Fruit fly (Drosophila melanogaster) whole organism, adult: Measurements from ENCODE around the gene Pgant35A.

Experiments
- CG11617 ChIP-seq: fragments of 200-800 bp; sonication (Bioruptor generic); optimal IDR thresholded peaks from 2 replicates; lab custom pipeline; 2017; ENCODE audit warnings: mild to moderate bottlenecking, missing biosample characterization, missing genetic modification reagents, missing genetic modification characterization
- CG12768 ChIP-seq: fragments of 200-800 bp; sonication (Bioruptor generic); optimal IDR thresholded peaks from 2 replicates; lab custom pipeline; 2017; ENCODE audit warnings: missing biosample characterization, missing genetic modification characterization, mild to moderate bottlenecking, moderate library complexity, missing genetic modification reagents
- CG14711 ChIP-seq: fragments of 200-800 bp; sonication (Bioruptor generic); optimal IDR thresholded peaks from 2 replicates; lab custom pipeline; 2018; ENCODE audit warnings: missing biosample characterization, mild to moderate bottlenecking, missing genetic modification characterization, moderate library complexity
- CG1620 ChIP-seq: fragments of 200-800 bp; sonication (Bioruptor generic); optimal IDR thresholded peaks from 2 replicates; lab custom pipeline; 2016; ENCODE audit warnings: missing biosample characterization, missing genetic modification characterization
- CG33017 ChIP-seq: fragments of 200-800 bp; sonication (Bioruptor generic); optimal IDR thresholded peaks from 2 replicates; lab custom pipeline; 2018; ENCODE audit warnings: missing biosample characterization, mild to moderate bottlenecking, missing genetic modification characterization, moderate library complexity
- CG5204 ChIP-seq: fragments of 200-800 bp; sonication (Bioruptor generic); optimal IDR thresholded peaks from 2 replicates; lab custom pipeline; 2016; ENCODE audit warnings: missing biosample characterization, missing genetic modification characterization
- CG7045 ChIP-seq: fragments of 200-800 bp; sonication (Bioruptor generic); optimal IDR thresholded peaks from 2 replicates; lab custom pipeline; 2017; ENCODE audit warnings: missing biosample characterization, mild to moderate bottlenecking, missing genetic modification characterization
- CG7101 ChIP-seq: fragments of 200-800 bp; sonication (Bioruptor generic); optimal IDR thresholded peaks from 2 replicates; lab custom pipeline; 2018; ENCODE audit warnings: missing biosample characterization, mild to moderate bottlenecking, missing genetic modification characterization, moderate library complexity
- Clk ChIP-seq: fragments of 200-800 bp; sonication (Bioruptor generic); optimal IDR thresholded peaks from 2 replicates; lab custom pipeline; 2017; ENCODE audit warnings: missing biosample characterization, missing genetic modification characterization
- Crg-1 ChIP-seq: fragments of 200-800 bp; sonication (Bioruptor generic); optimal IDR thresholded peaks from 2 replicates; lab custom pipeline; 2016; ENCODE audit warnings: missing biosample characterization, missing genetic modification characterization
- Hr96 ChIP-seq: fragments of 200-800 bp; sonication (Bioruptor generic); optimal IDR thresholded peaks from 2 replicates; lab custom pipeline; 2016; ENCODE audit warnings: missing biosample characterization, missing genetic modification characterization
- Mnt ChIP-seq: fragments of 200-800 bp; sonication (Bioruptor generic); optimal IDR thresholded peaks from 2 replicates; lab custom pipeline; 2016; ENCODE audit warnings: missing biosample characterization, mild to moderate bottlenecking, missing genetic modification characterization
- bab1 ChIP-seq: fragments of 200-800 bp; sonication (Bioruptor generic); optimal IDR thresholded peaks from 3 replicates; lab custom pipeline; 2019; ENCODE audit warnings: missing biosample characterization, mild to moderate bottlenecking, missing genetic modification characterization, moderate library complexity
- cic ChIP-seq: fragments of 200-800 bp; sonication (Bioruptor generic); optimal IDR thresholded peaks from 2 replicates; lab custom pipeline; 2017; ENCODE audit warnings: missing biosample characterization, mild to moderate bottlenecking, missing genetic modification characterization, moderate library complexity
- cnc ChIP-seq, 2 experiments: fragments of >200 bp; optimal IDR thresholded peaks; 2 replicates each; lab custom pipeline; 2017
- kay ChIP-seq: fragments of 200-800 bp; sonication (Bioruptor generic); peaks from one replicate; lab custom pipeline; 2016; ENCODE audit warnings: missing biosample characterization, missing genetic modification characterization, borderline replicate concordance
- ovo ChIP-seq: fragments of 200-800 bp; sonication (Bioruptor generic); optimal IDR thresholded peaks from 2 replicates; lab custom pipeline; 2016; ENCODE audit warnings: missing biosample characterization, missing genetic modification characterization
- pad ChIP-seq: fragments of 200-800 bp; sonication (Bioruptor generic); optimal IDR thresholded peaks from 3 replicates; lab custom pipeline; 2017; ENCODE audit warnings: missing biosample characterization, missing genetic modification characterization, mild to moderate bottlenecking, moderate library complexity, missing genetic modification reagents
- tj ChIP-seq: fragments of 200-800 bp; sonication (Bioruptor generic); optimal IDR thresholded peaks from 3 replicates; lab custom pipeline; 2017; ENCODE audit warnings: missing biosample characterization, mild to moderate bottlenecking, missing genetic modification characterization, moderate library complexity
- toe ChIP-seq: fragments of 200-800 bp; sonication (Bioruptor generic); optimal IDR thresholded peaks from 2 replicates; lab custom pipeline; 2016; ENCODE audit warnings: missing biosample characterization, missing genetic modification characterization

Gene Pgant35A

dm6 chr2L:14397067-14397598 lies 38.1 kb downstream of the Pgant35A start:
- no peak for TF ChIP-seq cic (GFP tag; lab: Kevin White, UChicago)
- TF ChIP-seq tj (GFP tag; lab: Kevin White, UChicago): peak; percentile 99
- no peak for TF ChIP-seq CG7101 (tag; lab: Kevin White, UChicago)
- TF ChIP-seq Hr96: no peak

- no peak for TF ChIP-seq bab1
- TF ChIP-seq CG33017 (tag; lab: Kevin White, UChicago): no peak
- TF ChIP-seq cic (GFP tag; lab: Kevin White, UChicago): no peak
- TF ChIP-seq Crg-1 (GFP tag; lab: Kevin White, UChicago): no peak
- no peak for TF ChIP-seq tj (GFP tag; lab: Kevin White, UChicago)
- no peak for TF ChIP-seq CG1620
- TF ChIP-seq CG7045 (GFP tag; lab: Kevin White, UChicago): no peak
- no peak for TF ChIP-seq Mnt
- TF ChIP-seq Hr96: no peak
- TF ChIP-seq kay: no peak
- no peak for TF ChIP-seq CG14711 (tag; lab: Kevin White, UChicago)
- TF ChIP-seq CG12768: no peak
- no peak for TF ChIP-seq toe (GFP tag; lab: Kevin White, UChicago)
- no peak for TF ChIP-seq CG5204
- TF ChIP-seq pad (GFP tag; lab: Kevin White, UChicago): no peak
These were observed 38.9 kb downstream of the Pgant35A start for dm6 chr2L:14397948-14398347.

- no peak for TF ChIP-seq tj (GFP tag; lab: Kevin White, UChicago)
- TF ChIP-seq CG7045 (GFP tag; lab: Kevin White, UChicago): peak; percentile 61
These were observed 39.5 kb downstream of the Pgant35A start for dm6 chr2L:14398562-14398961.

- TF ChIP-seq pad (GFP tag; lab: Kevin White, UChicago): no peak
- TF ChIP-seq CG5204: no peak
- no peak for TF ChIP-seq ovo (GFP tag; lab: Kevin White, UChicago)
- TF ChIP-seq kay: no peak
- TF ChIP-seq CG33017 (tag; lab: Kevin White, UChicago): no peak
- TF ChIP-seq Mnt: no peak
These were observed 40.3 kb downstream of the Pgant35A start for dm6 chr2L:14399326-14399725.

dm6 chr2L:14400676-14401075 lies 41.6 kb downstream of the Pgant35A start:
- TF ChIP-seq Mnt (no peak), cnc (optimal IDR thresholded peaks at IDR 0.05; lab: Kevin White, UChicago) (no peak), Clk (GFP tag; lab: Kevin White, UChicago) (no peak), toe (GFP tag; lab: Kevin White, UChicago) (no peak), Crg-1 (GFP tag; lab: Kevin White, UChicago) (no peak), pad (GFP tag; lab: Kevin White, UChicago) (no peak), bab1 (no peak), CG1620 (no peak), cic (GFP tag; lab: Kevin White, UChicago) (no peak), CG11617 (GFP tag; lab: Kevin White, UChicago) (no peak), ovo (GFP tag; lab: Kevin White, UChicago) (no peak), CG5204 (no peak), CG7045 (GFP tag; lab: Kevin White, UChicago) (no peak), CG12768 (no peak), CG33017 (tag; lab: Kevin White, UChicago) (no peak), CG14711 (tag; lab: Kevin White, UChicago) (no peak)

- no peak for TF ChIP-seq Crg-1 (GFP tag; lab: Kevin White, UChicago)
- peak; percentile 90 for TF ChIP-seq tj (GFP tag; lab: Kevin White, UChicago)
These were observed 42.7 kb downstream of the Pgant35A start for dm6 chr2L:14401616-14402240.

- TF ChIP-seq kay (no peak), Hr96 (no peak)
These were observed 44.5 kb downstream of the Pgant35A start for dm6 chr2L:14403568-14403967.

- TF ChIP-seq CG12768 (peak; percentile 16), tj (GFP tag; lab: Kevin White, UChicago) (peak; percentile 70), CG1620 (no peak), cic (GFP tag; lab: Kevin White, UChicago) (no peak), CG11617 (GFP tag; lab: Kevin White, UChicago) (peak; percentile 63), Clk (GFP tag; lab: Kevin White, UChicago) (no peak), bab1 (no peak), CG14711 (tag; lab: Kevin White, UChicago) (peak; percentile 42), ovo (GFP tag; lab: Kevin White, UChicago) (peak; percentile 15), cnc (optimal IDR thresholded peaks at IDR 0.05; lab: Kevin White, UChicago) (no peak), toe (GFP tag; lab: Kevin White, UChicago) (no peak), CG7045 (GFP tag; lab: Kevin White, UChicago) (peak; percentile 21), Hr96 (no peak), CG33017 (tag; lab: Kevin White, UChicago) (peak; percentile 39), CG7101 (tag; lab: Kevin White, UChicago) (peak; percentile 29), Crg-1 (GFP tag; lab: Kevin White, UChicago) (no peak), kay (peak; percentile 47), CG5204 (no peak)
These were observed 45.8 kb downstream of the Pgant35A start for dm6 chr2L:14404744-14405449.
